Worm (Caenorhabditis elegans) whole organism, mixed stage, embryonic: ENCODE measurements around the gene aqp-1.

Experiments
- blmp-1 ChIP-seq: fragments of 150-350 bp; optimal IDR thresholded peaks from 2 replicates; lab custom pipeline; 2014; ENCODE audit warnings: missing biosample characterization, missing genetic modification characterization
- ceh-43 ChIP-seq: fragments of 200-800 bp; sonication (Bioruptor generic); optimal IDR thresholded peaks from 2 replicates; lab custom pipeline; 2018; ENCODE audit warnings: mild to moderate bottlenecking, missing genetic modification characterization, moderate library complexity, missing compliant biosample characterization
- ces-1 ChIP-seq: fragments of 150-350 bp; optimal IDR thresholded peaks from 2 replicates; lab custom pipeline; 2014; ENCODE audit warnings: missing biosample characterization, missing genetic modification reagents, missing genetic modification characterization
- elt-1 ChIP-seq: sonication (generic microtip); optimal IDR thresholded peaks from 2 replicates; lab custom pipeline; 2017; ENCODE audit warnings: missing genetic modification characterization, mild to moderate bottlenecking, missing compliant biosample characterization, antibody characterized with exemption, moderate library complexity, borderline replicate concordance; ENCODE audit not compliant: insufficient read depth
- elt-3 ChIP-seq: fragments of 150-350 bp; optimal IDR thresholded peaks from 2 replicates; lab custom pipeline; 2014; ENCODE audit warnings: missing biosample characterization, missing genetic modification characterization
- hlh-1 ChIP-seq: fragments of 150-350 bp; optimal IDR thresholded peaks from 2 replicates; lab custom pipeline; 2014; ENCODE audit warnings: missing biosample characterization, missing genetic modification reagents, missing genetic modification characterization
- mep-1 ChIP-seq: fragments of 150-350 bp; optimal IDR thresholded peaks from 2 replicates; lab custom pipeline; 2017; ENCODE audit warnings: missing biosample characterization, missing genetic modification reagents, missing genetic modification characterization, inconsistent platforms
- nhr-12 ChIP-seq: fragments of 150-350 bp; optimal IDR thresholded peaks from 2 replicates; lab custom pipeline; 2014; ENCODE audit warnings: missing biosample characterization, missing genetic modification characterization
- nhr-2 ChIP-seq: fragments of 150-350 bp; optimal IDR thresholded peaks from 2 replicates; lab custom pipeline; 2014; ENCODE audit warnings: missing biosample characterization, missing genetic modification characterization
- nhr-28 ChIP-seq: fragments of 150-350 bp; optimal IDR thresholded peaks from 2 replicates; lab custom pipeline; 2014; ENCODE audit warnings: missing biosample characterization, missing genetic modification characterization
- snpc-4 ChIP-seq: fragments of 150-350 bp; optimal IDR thresholded peaks from 2 replicates; lab custom pipeline; 2014; ENCODE audit warnings: missing biosample characterization, missing genetic modification characterization
- sptf-1 ChIP-seq: sonication (generic microtip); optimal IDR thresholded peaks from 2 replicates; lab custom pipeline; 2017; ENCODE audit warnings: mild to moderate bottlenecking, missing genetic modification characterization, moderate library complexity, missing compliant biosample characterization
- ztf-11 ChIP-seq: fragments of 150-350 bp; optimal IDR thresholded peaks from 2 replicates; lab custom pipeline; 2014; ENCODE audit warnings: missing biosample characterization, missing genetic modification characterization

DNA sequence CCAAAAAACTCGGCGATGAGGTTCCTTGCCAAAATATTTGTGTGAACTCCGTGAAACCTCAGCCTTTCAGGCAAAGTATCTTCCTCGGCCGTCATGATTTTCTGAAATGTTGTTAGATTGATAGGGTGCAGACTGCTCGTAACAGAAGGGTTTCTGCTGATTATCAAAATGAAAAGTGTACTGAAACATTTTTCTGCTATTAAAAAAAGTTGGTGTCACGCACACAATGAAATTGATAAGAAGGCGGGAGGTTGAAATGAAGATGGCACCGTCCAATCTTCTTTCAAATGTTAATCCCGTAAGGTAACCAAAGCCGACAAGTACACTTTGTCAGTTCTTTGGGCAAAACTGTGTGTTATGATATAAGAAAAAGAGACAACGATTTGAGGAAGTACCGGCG, 1.2 kb downstream of the aqp-1 start:
- TF ChIP-seq ztf-11 (no peak), ceh-43 (GFP tag; lab: Kevin White, UChicago) (no peak), hlh-1 (no peak), elt-3 (tag; lab: Kevin White, UChicago) (no peak), nhr-2 (no peak), ces-1 (GFP tag; lab: Kevin White, UChicago) (no peak), blmp-1 (tag; lab: Kevin White, UChicago) (no peak), snpc-4 (tag; lab: Kevin White, UChicago) (no peak), mep-1 (no peak), elt-1 (no peak), sptf-1 (tag; lab: Kevin White, UChicago) (no peak), nhr-28 (tag; lab: Kevin White, UChicago) (no peak), nhr-12 (tag; lab: Kevin White, UChicago) (no peak)
